Worm (Caenorhabditis elegans): ENCODE measurements around the gene srw-11.

Gene srw-11

DNA sequence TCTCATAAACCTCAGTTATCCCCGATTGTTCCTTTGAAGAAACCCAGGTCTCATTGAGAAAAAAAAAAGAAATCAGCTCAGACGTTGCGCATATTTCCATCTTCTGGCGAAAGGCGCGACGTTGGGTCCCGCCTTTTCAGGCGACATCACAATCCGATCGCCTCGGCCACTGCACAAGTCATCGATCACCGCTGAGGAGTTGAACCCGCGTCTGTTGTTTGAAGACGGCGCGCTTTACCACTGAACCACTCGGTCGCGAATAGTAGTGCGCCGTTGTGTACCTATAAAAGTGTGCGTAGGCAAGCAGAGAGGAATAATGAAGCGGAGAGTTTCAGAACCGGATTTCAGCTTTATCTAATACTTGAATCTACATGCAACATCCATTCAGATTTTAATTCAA, 49.2 kb downstream of the srw-11 start, which contains the start of gene Y75B12B.11 (continued):
- peak; percentile 70 for TF ChIP-seq ceh-91 (GFP tag; IDR thresholded peaks at IDR 0.05)
- TF ChIP-seq ccch-3 (GFP tag; optimal IDR thresholded peaks at IDR 0.05), result no peak
- peak; percentile 96 for TF ChIP-seq F37B4.10 (GFP tag; IDR thresholded peaks at IDR 0.05)
- TF ChIP-seq let-607 (tag; optimal IDR thresholded peaks at IDR 0.05), result peak; percentile 66 to 83
- no peak for TF ChIP-seq unc-62 (GFP tag; optimal IDR thresholded peaks at IDR 0.05)
- TF ChIP-seq ZK185.1 (tag; optimal IDR thresholded peaks at IDR 0.05; ENCODE audit: poor library complexity, severe bottlenecking), result peak; percentile 90
- TF ChIP-seq repo-1 (tag; optimal IDR thresholded peaks at IDR 0.05), result peak; percentile 96
- peak; percentile 97 for TF ChIP-seq nfyb-1 (GFP tag; IDR thresholded peaks at IDR 0.05)
- peak; percentile 95 for TF ChIP-seq dox-1 (GFP tag; IDR thresholded peaks at IDR 0.05)
- peak; percentile 91 for TF ChIP-seq F57C9.4 (tag; optimal IDR thresholded peaks at IDR 0.05)
- peak; percentile 86 for TF ChIP-seq sptf-2 (GFP tag; optimal IDR thresholded peaks at IDR 0.05)
- TF ChIP-seq ztf-18 (tag; optimal IDR thresholded peaks at IDR 0.05), result peak; percentile 86
- TF ChIP-seq snpc-1.3 (tag; optimal IDR thresholded peaks at IDR 0.05; ENCODE audit: insufficient read depth), result peak; percentile 90
- peak; percentile 80 for TF ChIP-seq C06A6.2 (GFP tag; conservative IDR thresholded peaks at IDR 0.05)
- peak; percentile 93 for TF ChIP-seq fkh-3 (tag; optimal IDR thresholded peaks at IDR 0.05)
- TF ChIP-seq sdz-38 (tag; optimal IDR thresholded peaks at IDR 0.05), result no peak
- TF ChIP-seq egrh-3 (GFP tag; IDR thresholded peaks at IDR 0.05), result peak; percentile 78
- TF ChIP-seq madf-6 (GFP tag; IDR thresholded peaks at IDR 0.05), result peak; percentile 92
- TF ChIP-seq attf-6 (GFP tag; IDR thresholded peaks at IDR 0.05), result peak; percentile 93
- peak; percentile 72 for TF ChIP-seq dpff-1 (tag; optimal IDR thresholded peaks at IDR 0.05)
- peak; percentile 96 for TF ChIP-seq ceh-58 (GFP tag; IDR thresholded peaks at IDR 0.05)
- TF ChIP-seq madf-3 (GFP tag; IDR thresholded peaks at IDR 0.05), result peak; percentile 88
- 0 out of 2 replicates have a peak, but pooled peaks have one; percentile 52 for TF ChIP-seq lag-1 (GFP tag; IDR thresholded peaks at IDR 0.05)
- TF ChIP-seq ekl-4 (GFP tag; IDR thresholded peaks at IDR 0.05), result peak; percentile 96
- peak; percentile 97 for TF ChIP-seq B0261.1 (tag; optimal IDR thresholded peaks at IDR 0.05)
- TF ChIP-seq snpc-3.4 (tag; optimal IDR thresholded peaks at IDR 0.05), result peak; percentile 85
- peak; percentile 96 for TF ChIP-seq mxl-1 (tag; optimal IDR thresholded peaks at IDR 0.05)
- 0 out of 2 replicates have a peak, but pooled peaks have one; percentile 60 for TF ChIP-seq sea-2 (GFP tag; IDR thresholded peaks at IDR 0.05)
- peak; percentile 89 for TF ChIP-seq attf-5 (GFP tag; optimal IDR thresholded peaks at IDR 0.05)
- TF ChIP-seq mel-28 (tag; optimal IDR thresholded peaks at IDR 0.05; ENCODE audit: borderline replicate concordance), result peak; percentile 83
- no peak; the same call in 1 of the 2 replicates for TF ChIP-seq bed-2 (GFP tag; IDR thresholded peaks at IDR 0.05)
- peak; percentile 97 for TF ChIP-seq ceh-79 (tag; optimal IDR thresholded peaks at IDR 0.05)
- TF ChIP-seq ama-1 (optimal IDR thresholded peaks at IDR 0.05), result peak; percentile 78
- peak; percentile 93 to 95 for TF ChIP-seq ama-1 (GFP tag; optimal IDR thresholded peaks at IDR 0.05)
- peak; percentile 95 for TF ChIP-seq Y53G8AR.9 (GFP tag; conservative IDR thresholded peaks at IDR 0.05)
- TF ChIP-seq nhr-80 (tag; optimal IDR thresholded peaks at IDR 0.05), result peak; percentile 73
- TF ChIP-seq pha-4 (tag; optimal IDR thresholded peaks at IDR 0.05), result no peak
- peak; percentile 81 for TF ChIP-seq snpc-1.1 (tag; optimal IDR thresholded peaks at IDR 0.05; ENCODE audit: insufficient read depth)
- peak; percentile 97 for TF ChIP-seq nhr-27 (tag; optimal IDR thresholded peaks at IDR 0.05)
- TF ChIP-seq tbp1 (GFP tag; optimal IDR thresholded peaks at IDR 0.05), result peak; percentile 99
- peak; percentile 85 for TF ChIP-seq ceh-100 (GFP tag; IDR thresholded peaks at IDR 0.05)
- peak; percentile 98 for TF ChIP-seq B0336.3 (GFP tag; IDR thresholded peaks at IDR 0.05)
- peak; percentile 77 for TF ChIP-seq attf-3 (GFP tag; conservative IDR thresholded peaks at IDR 0.05)
- peak; percentile 95 for TF ChIP-seq mes-4 (tag; optimal IDR thresholded peaks at IDR 0.05)
- peak; percentile 93 for TF ChIP-seq mcd-1 (GFP tag; IDR thresholded peaks at IDR 0.05)
- peak; percentile 96 for TF ChIP-seq D2030.7 (GFP tag; IDR thresholded peaks at IDR 0.05)
- peak; percentile 94 for TF ChIP-seq ceh-40 (GFP tag; IDR thresholded peaks at IDR 0.05)
- peak; percentile 93 for TF ChIP-seq pbrm-1 (GFP tag; IDR thresholded peaks at IDR 0.05)
- TF ChIP-seq gei-17 (GFP tag; optimal IDR thresholded peaks at IDR 0.05), result peak; percentile 68

Measured in whole organism, young adult.